Worm (Caenorhabditis elegans) whole organism, L3 larva: Measurements from ENCODE around the gene F58A4.2.

ENCODE experiments used
- aly-2 ChIP-seq: fragments of 150-350 bp; optimal IDR thresholded peaks from 2 replicates; lab custom pipeline; 2014; ENCODE audit warnings: missing biosample characterization, missing genetic modification characterization
- ama-1 ChIP-seq: fragments of 150-350 bp; optimal IDR thresholded peaks from 2 replicates; lab custom pipeline; 2018
- ceh-16 ChIP-seq: sonication (generic microtip); optimal IDR thresholded peaks from 2 replicates; lab custom pipeline; 2017; ENCODE audit warnings: missing biosample characterization, missing genetic modification characterization
- ceh-9 ChIP-seq: sonication (generic microtip); optimal IDR thresholded peaks from 2 replicates; lab custom pipeline; 2018; ENCODE audit warnings: missing biosample characterization, missing genetic modification characterization
- fos-1 ChIP-seq: fragments of 150-350 bp; optimal IDR thresholded peaks from 2 replicates; lab custom pipeline; 2014; ENCODE audit warnings: missing biosample characterization, missing genetic modification characterization
- lsy-12 ChIP-seq: sonication (generic microtip); optimal IDR thresholded peaks from 2 replicates; lab custom pipeline; 2016; ENCODE audit warnings: mild to moderate bottlenecking, missing genetic modification characterization, missing compliant biosample characterization
- nfya-1 ChIP-seq: sonication (generic microtip); optimal IDR thresholded peaks from 2 replicates; lab custom pipeline; 2017; ENCODE audit warnings: missing genetic modification characterization, mild to moderate bottlenecking, missing compliant biosample characterization, antibody characterized with exemption, moderate library complexity; ENCODE audit not compliant: insufficient read depth
- nhr-12 ChIP-seq: fragments of 150-350 bp; optimal IDR thresholded peaks from 2 replicates; lab custom pipeline; 2014; ENCODE audit warnings: missing biosample characterization, missing genetic modification characterization
- nhr-76 ChIP-seq: fragments of 150-350 bp; sonication (generic microtip); optimal IDR thresholded peaks from 5 replicates; lab custom pipeline; 2014; ENCODE audit warnings: missing biosample characterization, missing genetic modification characterization
- skn-1 ChIP-seq: fragments of 150-350 bp; optimal IDR thresholded peaks from 2 replicates; lab custom pipeline; 2014; ENCODE audit warnings: missing biosample characterization, missing genetic modification characterization
- snpc-4 ChIP-seq: fragments of 150-350 bp; optimal IDR thresholded peaks from 2 replicates; lab custom pipeline; 2014; ENCODE audit warnings: missing biosample characterization, missing genetic modification characterization
- unc-62 ChIP-seq: fragments of 150-350 bp; sonication (generic microtip); optimal IDR thresholded peaks from 4 replicates; lab custom pipeline; 2014; ENCODE audit warnings: missing biosample characterization, missing genetic modification reagents, missing genetic modification characterization
- ztf-11 ChIP-seq: fragments of 150-350 bp; optimal IDR thresholded peaks from 2 replicates; lab custom pipeline; 2014; ENCODE audit warnings: missing biosample characterization, missing genetic modification characterization
- ztf-4 ChIP-seq: fragments of 150-350 bp; optimal IDR thresholded peaks from 2 replicates; lab custom pipeline; 2014; ENCODE audit warnings: missing biosample characterization, missing genetic modification characterization

DNA sequence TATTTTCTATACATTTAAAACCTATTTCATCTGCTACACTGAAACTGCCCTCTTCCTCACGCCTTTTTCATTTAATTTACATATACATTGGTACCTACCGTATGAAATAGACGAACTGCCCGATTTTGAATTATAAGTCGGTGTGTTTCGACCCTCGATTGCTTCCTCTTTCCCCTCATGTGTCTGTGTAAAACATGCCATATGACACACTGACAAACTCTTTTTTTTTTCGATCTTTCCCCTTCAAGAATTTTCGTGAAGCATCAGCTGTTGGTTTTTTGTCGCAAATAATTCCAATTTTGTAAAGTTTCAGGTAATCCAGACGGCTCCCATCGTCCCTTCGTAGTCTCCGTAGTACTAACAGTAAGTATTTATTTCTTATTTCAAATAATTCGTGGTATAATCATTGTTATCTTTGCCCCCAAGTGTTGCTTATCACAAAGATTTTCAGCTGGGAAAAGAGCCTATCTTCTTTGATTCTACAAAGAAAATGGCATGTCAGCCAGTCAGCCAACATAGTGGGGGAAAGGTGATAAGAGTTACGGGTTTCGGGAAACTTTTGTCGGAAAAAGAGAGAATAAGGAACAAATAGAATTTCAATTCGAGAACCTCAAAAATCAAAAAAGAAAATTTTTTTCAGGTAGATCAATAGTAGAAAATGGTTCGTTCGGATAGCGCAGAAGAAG is 21.4 kb upstream of the F58A4.2 start:
- no peak for TF ChIP-seq ztf-11 (tag; lab: Kevin White, UChicago)
- TF ChIP-seq nhr-12 (tag; lab: Kevin White, UChicago), result no peak
- no peak for TF ChIP-seq ceh-9 (tag; lab: Kevin White, UChicago)
- TF ChIP-seq skn-1 (tag; lab: Kevin White, UChicago), result no peak
- peak; percentile 54 for TF ChIP-seq ama-1
- TF ChIP-seq ceh-16, result no peak
- TF ChIP-seq nfya-1 (tag; lab: Kevin White, UChicago), result no peak
- no peak for TF ChIP-seq lsy-12
- TF ChIP-seq unc-62 (GFP tag; lab: Kevin White, UChicago), result no peak
- TF ChIP-seq ztf-4 (tag; lab: Kevin White, UChicago), result no peak
- TF ChIP-seq nhr-76 (tag; lab: Kevin White, UChicago), result no peak
- no peak for TF ChIP-seq fos-1
- no peak for TF ChIP-seq aly-2 (tag; lab: Kevin White, UChicago)
- no peak for TF ChIP-seq snpc-4 (tag; lab: Kevin White, UChicago)
